Worm (Caenorhabditis elegans) whole organism, L4 larva: ENCODE data around the gene srz-54.

Experiments used
- ceh-82 ChIP-seq: sonication (generic microtip); optimal IDR thresholded peaks from 2 replicates; lab custom pipeline; 2017; ENCODE audit warnings: missing biosample characterization, missing genetic modification characterization
- ces-1 ChIP-seq: fragments of 150-350 bp; sonication (generic microtip); optimal IDR thresholded peaks from 4 replicates; lab custom pipeline; 2014; ENCODE audit warnings: missing biosample characterization, missing genetic modification reagents, missing genetic modification characterization
- dmd-6 ChIP-seq: fragments of 200-800 bp; sonication (Bioruptor generic); IDR thresholded peaks from 2 replicates; pipeline ENCODE4 v1.3.6; 2022; ENCODE audit warnings: missing genetic modification reagents, missing genetic modification characterization, missing compliant biosample characterization
- mxl-3 ChIP-seq: fragments of 200-800 bp; sonication (Bioruptor generic); optimal IDR thresholded peaks from 2 replicates; lab custom pipeline; 2018; ENCODE audit warnings: mild to moderate bottlenecking, missing genetic modification characterization, missing compliant biosample characterization
- nhr-42 ChIP-seq: fragments of 200-800 bp; sonication (Bioruptor generic); IDR thresholded peaks from 2 replicates; pipeline ENCODE4 v1.3.6; 2022; ENCODE audit warnings: missing genetic modification characterization, missing compliant biosample characterization
- skn-1 ChIP-seq: fragments of 150-350 bp; optimal IDR thresholded peaks from 2 replicates; lab custom pipeline; 2014; ENCODE audit warnings: missing biosample characterization, missing genetic modification characterization

- TF ChIP-seq dmd-6 (no peak), ces-1 (no peak), nhr-42 (GFP tag; lab: Robert Waterston, UW) (no peak), ceh-82 (tag; lab: Kevin White, UChicago) (no peak), mxl-3 (GFP tag; lab: Kevin White, UChicago) (no peak), skn-1 (tag; lab: Kevin White, UChicago) (no peak)
Observed at ce11 chrV:16992383-16992782, 11.9 kb downstream of the srz-54 start.
